Fruit fly (Drosophila melanogaster): ENCODE measurements around the gene CG18284.
A peak's percentile ranks its signal among the peaks of the same experiment; 100 is the strongest.

Gene CG18284

dm6 chr2L:10661490-10662240 lies 17.9 kb downstream of the CG18284 start, which contains the start of gene CG31871 (continued):
- no peak for TF ChIP-seq prd (optimal IDR thresholded peaks at IDR 0.05)
- peak; percentile 67 for TF ChIP-seq prd (GFP tag; IDR thresholded peaks at IDR 0.05)
- peak; percentile 42 for TF ChIP-seq salm (tag; optimal IDR thresholded peaks at IDR 0.05)
- peak; percentile 70; the same call in 2 of the 3 replicates for TF ChIP-seq CG34422 (GFP tag; IDR thresholded peaks at IDR 0.05)
- peak; percentile 66 for TF ChIP-seq al (GFP tag; IDR thresholded peaks at IDR 0.05)
- no peak for TF ChIP-seq CG30020 (tag; optimal IDR thresholded peaks at IDR 0.05)
- TF ChIP-seq unc-4 (GFP tag; IDR thresholded peaks at IDR 0.05; ENCODE audit: partially characterized antibody) = no peak
- TF ChIP-seq wdn (GFP tag; IDR thresholded peaks at IDR 0.05) = peak; percentile 17; the same call in 1 of the 2 replicates
- no peak for TF ChIP-seq Fer1 (GFP tag; optimal IDR thresholded peaks at IDR 0.05)
- TF ChIP-seq lbe (GFP tag; optimal IDR thresholded peaks at IDR 0.05) = no peak
- TF ChIP-seq Hr51 (GFP tag; optimal IDR thresholded peaks at IDR 0.05) = peak in 1 of 2 experiments; percentile 91
- TF ChIP-seq Vsx1 (GFP tag; optimal IDR thresholded peaks at IDR 0.05) = no peak
- TF ChIP-seq E2f2 (GFP tag; IDR thresholded peaks at IDR 0.05) = peak; percentile 39; the same call in 1 of the 2 replicates
- no peak for TF ChIP-seq CG10321 (GFP tag; IDR thresholded peaks at IDR 0.05)
- peak; percentile 84 for TF ChIP-seq Ssrp (tag; optimal IDR thresholded peaks at IDR 0.05)
- TF ChIP-seq tio (GFP tag; optimal IDR thresholded peaks at IDR 0.05) = peak; percentile 39
- peak; percentile 81 for TF ChIP-seq dysf (GFP tag; IDR thresholded peaks at IDR 0.05)
- TF ChIP-seq NC2β (GFP tag; optimal IDR thresholded peaks at IDR 0.05) = no peak
- TF ChIP-seq CG8924 (tag; optimal IDR thresholded peaks at IDR 0.05) = peak; percentile 85
- TF ChIP-seq CG17912 (GFP tag; optimal IDR thresholded peaks at IDR 0.05) = no peak
- TF ChIP-seq peb (GFP tag; IDR thresholded peaks at IDR 0.05) = peak; percentile 61
- TF ChIP-seq CG4820 (GFP tag; optimal IDR thresholded peaks at IDR 0.05) = peak; percentile 44
- no peak for TF ChIP-seq CHES-1-like (GFP tag; optimal IDR thresholded peaks at IDR 0.05)
- no peak for TF ChIP-seq CG10462 (GFP tag; optimal IDR thresholded peaks at IDR 0.05)
- TF ChIP-seq CG17385 (GFP tag; optimal IDR thresholded peaks at IDR 0.05) = peak; percentile 73
- TF ChIP-seq bab2 (GFP tag; optimal IDR thresholded peaks at IDR 0.05) = peak; percentile 6
- peak; percentile 15 for TF ChIP-seq zen (tag; optimal IDR thresholded peaks at IDR 0.05)
- no peak for TF ChIP-seq C15 (GFP tag; IDR thresholded peaks at IDR 0.05)
- no peak for TF ChIP-seq hth (optimal IDR thresholded peaks at IDR 0.05)
- no peak for TF ChIP-seq CG15479 (GFP tag; optimal IDR thresholded peaks at IDR 0.05)
- no peak for TF ChIP-seq CG13894 (tag; optimal IDR thresholded peaks at IDR 0.05)
- TF ChIP-seq tna (GFP tag; IDR thresholded peaks at IDR 0.05; ENCODE audit: partially characterized antibody) = no peak
- peak; percentile 73 for TF ChIP-seq CG17328 (GFP tag; IDR thresholded peaks at IDR 0.05)
- TF ChIP-seq pros (GFP tag; optimal IDR thresholded peaks at IDR 0.05) = peak; percentile 11
- TF ChIP-seq CG4730 (GFP tag; IDR thresholded peaks at IDR 0.05) = peak; percentile 70
- TF ChIP-seq dimm (GFP tag; IDR thresholded peaks at IDR 0.05) = no peak
- peak; percentile 38 for TF ChIP-seq tin (GFP tag; optimal IDR thresholded peaks at IDR 0.05)
- peak; percentile 71 for TF ChIP-seq dmrt11E (tag; optimal IDR thresholded peaks at IDR 0.05)
- peak; percentile 75 for TF ChIP-seq Ptx1 (GFP tag; IDR thresholded peaks at IDR 0.05)
- TF ChIP-seq amos (GFP tag; IDR thresholded peaks at IDR 0.05; ENCODE audit: partially characterized antibody) = no peak
- TF ChIP-seq CG32767 (GFP tag; IDR thresholded peaks at IDR 0.05) = peak; percentile 58; the same call in 1 of the 2 replicates
- TF ChIP-seq ind (GFP tag; optimal IDR thresholded peaks at IDR 0.05) = peak; percentile 48
- no peak for TF ChIP-seq z (GFP tag; IDR thresholded peaks at IDR 0.05)
- no peak for TF ChIP-seq dm (GFP tag; optimal IDR thresholded peaks at IDR 0.05)
- no peak for TF ChIP-seq hkb (optimal IDR thresholded peaks at IDR 0.05)
- peak; percentile 71 for TF ChIP-seq hkb (GFP tag; IDR thresholded peaks at IDR 0.05)
- peak; percentile 83 for TF ChIP-seq CG10979 (tag; optimal IDR thresholded peaks at IDR 0.05)
- TF ChIP-seq Rfx (GFP tag; IDR thresholded peaks at IDR 0.05) = peak; percentile 64
- no peak for TF ChIP-seq lov (optimal IDR thresholded peaks at IDR 0.05)
- TF ChIP-seq lov (GFP tag; IDR thresholded peaks at IDR 0.05) = no peak
- TF ChIP-seq crp (GFP tag; optimal IDR thresholded peaks at IDR 0.05) = peak in 1 of 2 experiments; percentile 61
